Fruit fly (Drosophila melanogaster): Measurements from ENCODE around the gene CG7536.

Gene CG7536

DNA sequence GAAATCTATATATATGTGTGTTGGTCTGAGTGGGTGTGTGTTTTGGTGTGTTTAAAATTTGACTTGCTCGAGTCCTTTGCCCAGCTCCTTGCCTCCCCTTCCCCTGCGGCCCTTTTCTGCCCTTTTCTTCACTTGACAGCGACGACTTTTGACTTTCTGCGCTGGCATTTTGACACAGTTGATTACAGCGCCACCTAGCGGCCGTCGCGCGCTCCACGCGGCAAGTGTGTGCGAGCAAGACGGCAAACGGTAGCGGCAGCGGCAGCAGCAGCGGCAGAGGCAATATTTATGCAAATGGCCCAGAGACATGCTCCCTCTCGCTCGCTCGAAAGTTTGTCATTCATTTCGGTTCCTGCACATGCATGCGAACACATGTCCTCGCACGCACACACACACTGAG, 36.2 kb downstream of the CG7536 start:
- TF ChIP-seq Eip93F (GFP tag; optimal IDR thresholded peaks at IDR 0.05) (no peak), CG32006 (GFP tag; optimal IDR thresholded peaks at IDR 0.05) (no peak), CG16779 (tag; optimal IDR thresholded peaks at IDR 0.05) (no peak), CG6808 (GFP tag; optimal IDR thresholded peaks at IDR 0.05) (no peak), CG11902 (GFP tag; optimal IDR thresholded peaks at IDR 0.05) (no peak), Sox102F (GFP tag; optimal IDR thresholded peaks at IDR 0.05) (no peak), esn (GFP tag; optimal IDR thresholded peaks at IDR 0.05) (no peak)

DNA sequence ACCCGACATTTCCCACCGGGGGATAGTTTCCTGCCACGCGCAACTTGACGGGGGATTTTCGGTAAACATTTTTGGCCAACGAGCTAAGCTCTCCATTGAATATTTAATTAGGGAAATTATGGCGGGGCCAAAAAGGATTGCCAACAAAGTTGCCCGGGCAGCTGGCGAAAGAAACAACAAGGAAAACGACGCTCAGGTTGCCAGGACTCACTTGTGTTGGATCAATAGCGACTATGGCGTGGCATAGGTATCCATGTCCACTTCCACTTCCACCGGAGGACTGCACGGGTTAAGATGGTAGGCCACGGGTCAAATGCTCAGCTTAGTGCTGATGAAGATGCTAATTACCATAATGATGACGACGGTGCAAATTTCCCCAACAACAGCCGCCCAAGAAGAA, 44.6 kb downstream of the CG7536 start, which contains the start of gene CG15373:
Gene CG15373, plus strand, starts transcription at position 301 of the 400 bp plus-strand sequence.
- TF ChIP-seq fkh (GFP tag; optimal IDR thresholded peaks at IDR 0.05): no peak
- TF ChIP-seq salr (GFP tag; optimal IDR thresholded peaks at IDR 0.05): no peak
- TF ChIP-seq Smox (GFP tag; optimal IDR thresholded peaks at IDR 0.05): no peak
- TF ChIP-seq fd59A (GFP tag; optimal IDR thresholded peaks at IDR 0.05): no peak
- no peak for TF ChIP-seq Hr39 (GFP tag; optimal IDR thresholded peaks at IDR 0.05)
- TF ChIP-seq acj6 (GFP tag; optimal IDR thresholded peaks at IDR 0.05): no peak
